1 fruit fly cellular context compared by ENCODE assay signal in genomic region chr3L:14303848-14304247, dm6.
A peak's percentile ranks its signal among the peaks of the same experiment; 100 is the strongest.
TF ChIP-seq lines count a peak whose summit lies in the region.

No protein-coding gene starts in this region.

TF ChIP-seq in whole organism, embryonic, 481 proteins besides CTCF, POLR2A, EP300 and RAD21 (continued from another document and continues in another):
- TF ChIP-seq CG1602 (GFP tag; optimal IDR thresholded peaks at IDR 0.05; lab: Kevin White, UChicago), result peak; percentile 96
- TF ChIP-seq CG4424 (GFP tag; optimal IDR thresholded peaks at IDR 0.05; lab: Kevin White, UChicago), result peak; percentile 97
- TF ChIP-seq dan (GFP tag; IDR thresholded peaks at IDR 0.05; lab: Robert Waterston, UW), result peak; percentile 97
- TF ChIP-seq Rfx (GFP tag; IDR thresholded peaks at IDR 0.05; lab: Robert Waterston, UW), result peak; percentile 79
- peak; percentile 90 for TF ChIP-seq CG11504 (tag; optimal IDR thresholded peaks at IDR 0.05; lab: Kevin White, UChicago)
- peak; percentile 90 for TF ChIP-seq Rx (GFP tag; IDR thresholded peaks at IDR 0.05; lab: Robert Waterston, UW)
- TF ChIP-seq Myb (GFP tag; optimal IDR thresholded peaks at IDR 0.05; lab: Kevin White, UChicago), result peak; percentile 75
- no peak for TF ChIP-seq CG13894 (tag; optimal IDR thresholded peaks at IDR 0.05; lab: Kevin White, UChicago)
- peak; percentile 64 for TF ChIP-seq CG3281 (GFP tag; optimal IDR thresholded peaks at IDR 0.05; lab: Kevin White, UChicago)
- peak; percentile 97 for TF ChIP-seq Chrac-16 (GFP tag; optimal IDR thresholded peaks at IDR 0.05; lab: Kevin White, UChicago)
- TF ChIP-seq grau (tag; optimal IDR thresholded peaks at IDR 0.05; lab: Kevin White, UChicago), result peak; percentile 100
- TF ChIP-seq Dll (GFP tag; IDR thresholded peaks at IDR 0.05; lab: Robert Waterston, UW; ENCODE audit: partially characterized antibody), result no peak
- TF ChIP-seq BtbVII (GFP tag; optimal IDR thresholded peaks at IDR 0.05; lab: Kevin White, UChicago), result peak; percentile 74
- peak; percentile 97 for TF ChIP-seq CG12219 (GFP tag; optimal IDR thresholded peaks at IDR 0.05; lab: Kevin White, UChicago)
- TF ChIP-seq Atf6 (GFP tag; IDR thresholded peaks at IDR 0.05; lab: Robert Waterston, UW), result peak; percentile 77; the same call in 1 of the 2 replicates
- peak; percentile 86 for TF ChIP-seq ro (GFP tag; IDR thresholded peaks at IDR 0.05; lab: Robert Waterston, UW)
- TF ChIP-seq NC2α (GFP tag; optimal IDR thresholded peaks at IDR 0.05; lab: Kevin White, UChicago), result peak; percentile 93
- no peak for TF ChIP-seq amos (GFP tag; IDR thresholded peaks at IDR 0.05; lab: Robert Waterston, UW; ENCODE audit: partially characterized antibody)
- no peak for TF ChIP-seq hb (GFP tag; IDR thresholded peaks at IDR 0.05; lab: Robert Waterston, UW; ENCODE audit: partially characterized antibody)
- peak; percentile 95 for TF ChIP-seq sim (GFP tag; IDR thresholded peaks at IDR 0.05; lab: Robert Waterston, UW)
- peak; percentile 97 for TF ChIP-seq Awh (GFP tag; IDR thresholded peaks at IDR 0.05; lab: Robert Waterston, UW)
- TF ChIP-seq CG3065 (GFP tag; optimal IDR thresholded peaks at IDR 0.05; lab: Kevin White, UChicago), result peak; percentile 92
- peak; percentile 87 for TF ChIP-seq CG17385 (GFP tag; optimal IDR thresholded peaks at IDR 0.05; lab: Kevin White, UChicago)
- TF ChIP-seq CG3847 (GFP tag; IDR thresholded peaks at IDR 0.05; lab: Robert Waterston, UW), result peak; percentile 79
- TF ChIP-seq Mes4 (GFP tag; optimal IDR thresholded peaks at IDR 0.05; lab: Kevin White, UChicago), result peak; percentile 94
- peak; percentile 71 for TF ChIP-seq emc (GFP tag; optimal IDR thresholded peaks at IDR 0.05; lab: Kevin White, UChicago)
- TF ChIP-seq fd64A (GFP tag; optimal IDR thresholded peaks at IDR 0.05; lab: Kevin White, UChicago), result peak; percentile 95
- peak; percentile 93 for TF ChIP-seq H2.0 (GFP tag; IDR thresholded peaks at IDR 0.05; lab: Robert Waterston, UW)
- TF ChIP-seq Dek (tag; optimal IDR thresholded peaks at IDR 0.05; lab: Kevin White, UChicago), result peak; percentile 66
- peak; percentile 84 for TF ChIP-seq CG12659 (GFP tag; optimal IDR thresholded peaks at IDR 0.05; lab: Kevin White, UChicago)
- TF ChIP-seq sisA (GFP tag; IDR thresholded peaks at IDR 0.05; lab: Robert Waterston, UW), result peak; percentile 95
- TF ChIP-seq CG7271 (tag; optimal IDR thresholded peaks at IDR 0.05; lab: Kevin White, UChicago), result peak; percentile 85
- peak; percentile 89 for TF ChIP-seq Sox100B (GFP tag; optimal IDR thresholded peaks at IDR 0.05; lab: Kevin White, UChicago)
- TF ChIP-seq ara (GFP tag; IDR thresholded peaks at IDR 0.05; lab: Robert Waterston, UW), result peak; percentile 98
- TF ChIP-seq Neu2 (GFP tag; optimal IDR thresholded peaks at IDR 0.05; lab: Kevin White, UChicago; ENCODE audit: borderline replicate concordance), result peak; percentile 74
- 0 out of 2 replicates have a peak, but pooled peaks have one; percentile 47 for TF ChIP-seq Doc2 (GFP tag; IDR thresholded peaks at IDR 0.05; lab: Robert Waterston, UW)
- TF ChIP-seq ind (GFP tag; optimal IDR thresholded peaks at IDR 0.05; lab: Kevin White, UChicago), result peak; percentile 92
- TF ChIP-seq Sox102F (GFP tag; optimal IDR thresholded peaks at IDR 0.05; lab: Kevin White, UChicago), result peak; percentile 92
- peak; percentile 94 for TF ChIP-seq CG10462 (GFP tag; optimal IDR thresholded peaks at IDR 0.05; lab: Kevin White, UChicago)
- peak; percentile 66 for TF ChIP-seq Fer2 (tag; optimal IDR thresholded peaks at IDR 0.05; lab: Kevin White, UChicago)
- peak; percentile 86 for TF ChIP-seq Bdp1 (GFP tag; optimal IDR thresholded peaks at IDR 0.05; lab: Kevin White, UChicago)
- TF ChIP-seq bsh (GFP tag; optimal IDR thresholded peaks at IDR 0.05; lab: Kevin White, UChicago), result peak; percentile 80 to 99
- peak; percentile 93 for TF ChIP-seq CG9609 (GFP tag; optimal IDR thresholded peaks at IDR 0.05; lab: Kevin White, UChicago)
- peak; percentile 72 for TF ChIP-seq CG9215 (GFP tag; IDR thresholded peaks at IDR 0.05; lab: Robert Waterston, UW)
- peak; percentile 83 for TF ChIP-seq Nf-YB (GFP tag; optimal IDR thresholded peaks at IDR 0.05; lab: Kevin White, UChicago)
- TF ChIP-seq toy (GFP tag; IDR thresholded peaks at IDR 0.05; lab: Robert Waterston, UW), result peak; percentile 56; the same call in 1 of the 2 replicates
- peak; percentile 85 for TF ChIP-seq CG18619 (GFP tag; optimal IDR thresholded peaks at IDR 0.05; lab: Kevin White, UChicago)
- peak; percentile 97 for TF ChIP-seq fd96Cb (tag; optimal IDR thresholded peaks at IDR 0.05; lab: Kevin White, UChicago)
- TF ChIP-seq Tbp (GFP tag; optimal IDR thresholded peaks at IDR 0.05; lab: Kevin White, UChicago), result no peak
- peak; percentile 88 for TF ChIP-seq CG12155 (GFP tag; optimal IDR thresholded peaks at IDR 0.05; lab: Kevin White, UChicago)
- TF ChIP-seq danr (GFP tag; IDR thresholded peaks at IDR 0.05; lab: Robert Waterston, UW), result peak; percentile 85
- peak; percentile 68 for TF ChIP-seq Hmr (GFP tag; optimal IDR thresholded peaks at IDR 0.05; lab: Kevin White, UChicago)
- TF ChIP-seq Blimp-1 (GFP tag; optimal IDR thresholded peaks at IDR 0.05; lab: Kevin White, UChicago), result peak; percentile 95
- peak; percentile 91 for TF ChIP-seq seq (GFP tag; IDR thresholded peaks at IDR 0.05; lab: Robert Waterston, UW)
- peak; percentile 97 for TF ChIP-seq Side (GFP tag; optimal IDR thresholded peaks at IDR 0.05; lab: Kevin White, UChicago)
- TF ChIP-seq Lpt (GFP tag; optimal IDR thresholded peaks at IDR 0.05; lab: Kevin White, UChicago), result no peak
- peak; percentile 90 for TF ChIP-seq CG32767 (GFP tag; IDR thresholded peaks at IDR 0.05; lab: Robert Waterston, UW)
- peak; percentile 87 for TF ChIP-seq CG7357 (GFP tag; IDR thresholded peaks at IDR 0.05; lab: Robert Waterston, UW)
- TF ChIP-seq mld (GFP tag; IDR thresholded peaks at IDR 0.05; lab: Robert Waterston, UW; ENCODE audit: partially characterized antibody), result no peak
- no peak for TF ChIP-seq ato (GFP tag; IDR thresholded peaks at IDR 0.05; lab: Robert Waterston, UW; ENCODE audit: partially characterized antibody)
- peak; percentile 91 for TF ChIP-seq kni (GFP tag; optimal IDR thresholded peaks at IDR 0.05; lab: Kevin White, UChicago)
- no peak for TF ChIP-seq CG7963 (GFP tag; IDR thresholded peaks at IDR 0.05; lab: Robert Waterston, UW; ENCODE audit: partially characterized antibody)
- TF ChIP-seq MBD-R2 (GFP tag; IDR thresholded peaks at IDR 0.05; lab: Robert Waterston, UW), result peak; percentile 67
- peak; percentile 95 for TF ChIP-seq Hsf (GFP tag; optimal IDR thresholded peaks at IDR 0.05; lab: Kevin White, UChicago)
- TF ChIP-seq slbo (GFP tag; IDR thresholded peaks at IDR 0.05; lab: Robert Waterston, UW), result peak; percentile 75
- TF ChIP-seq Hr39 (optimal IDR thresholded peaks at IDR 0.05; lab: Kevin White, UChicago), result no peak
- TF ChIP-seq chif (GFP tag; optimal IDR thresholded peaks at IDR 0.05; lab: Kevin White, UChicago), result peak; percentile 96 to 98
- TF ChIP-seq run (tag; optimal IDR thresholded peaks at IDR 0.05; lab: Kevin White, UChicago), result peak; percentile 83
- peak; percentile 97 for TF ChIP-seq CG8765 (GFP tag; IDR thresholded peaks at IDR 0.05; lab: Robert Waterston, UW)
- peak; percentile 92 for TF ChIP-seq ATbp (GFP tag; optimal IDR thresholded peaks at IDR 0.05; lab: Kevin White, UChicago)
- peak; percentile 84 for TF ChIP-seq Fer3 (tag; optimal IDR thresholded peaks at IDR 0.05; lab: Kevin White, UChicago)
- no peak for TF ChIP-seq Adf1 (GFP tag; IDR thresholded peaks at IDR 0.05; lab: Robert Waterston, UW)
- TF ChIP-seq trh (GFP tag; optimal IDR thresholded peaks at IDR 0.05; lab: Kevin White, UChicago), result peak; percentile 80
- peak; percentile 77 for TF ChIP-seq Oaz (GFP tag; IDR thresholded peaks at IDR 0.05; lab: Robert Waterston, UW)
- peak; percentile 85 for TF ChIP-seq CG14014 (GFP tag; IDR thresholded peaks at IDR 0.05; lab: Robert Waterston, UW)
- TF ChIP-seq CG31224 (GFP tag; IDR thresholded peaks at IDR 0.05; lab: Robert Waterston, UW), result peak; percentile 64
- TF ChIP-seq tgo (GFP tag; IDR thresholded peaks at IDR 0.05; lab: Robert Waterston, UW), result peak; percentile 89
- peak; percentile 96 for TF ChIP-seq oc (tag; optimal IDR thresholded peaks at IDR 0.05; lab: Kevin White, UChicago)
- TF ChIP-seq pita (GFP tag; optimal IDR thresholded peaks at IDR 0.05; lab: Kevin White, UChicago), result no peak
- peak; percentile 99 for TF ChIP-seq CG2202 (tag; optimal IDR thresholded peaks at IDR 0.05; lab: Kevin White, UChicago)
- peak; percentile 97 for TF ChIP-seq CG12391 (tag; optimal IDR thresholded peaks at IDR 0.05; lab: Kevin White, UChicago)
- TF ChIP-seq CG14667 (GFP tag; IDR thresholded peaks at IDR 0.05; lab: Robert Waterston, UW), result peak; percentile 93
- peak; percentile 97 for TF ChIP-seq Six4 (GFP tag; optimal IDR thresholded peaks at IDR 0.05; lab: Kevin White, UChicago)
- peak; percentile 56 for TF ChIP-seq Elba2 (GFP tag; optimal IDR thresholded peaks at IDR 0.05; lab: Kevin White, UChicago)
- peak; percentile 5 to 51 for TF ChIP-seq crp (GFP tag; optimal IDR thresholded peaks at IDR 0.05; lab: Kevin White, UChicago)
- peak; percentile 81 for TF ChIP-seq CG17612 (GFP tag; IDR thresholded peaks at IDR 0.05; lab: Robert Waterston, UW)
- TF ChIP-seq Hey (tag; optimal IDR thresholded peaks at IDR 0.05; lab: Kevin White, UChicago), result peak; percentile 73
- peak; percentile 76 for TF ChIP-seq CG11696 (GFP tag; IDR thresholded peaks at IDR 0.05; lab: Robert Waterston, UW)
- TF ChIP-seq dimm (GFP tag; IDR thresholded peaks at IDR 0.05; lab: Robert Waterston, UW), result peak; percentile 89
- TF ChIP-seq E2f2 (GFP tag; IDR thresholded peaks at IDR 0.05; lab: Robert Waterston, UW), result peak; percentile 77
- TF ChIP-seq CG9932 (GFP tag; IDR thresholded peaks at IDR 0.05; lab: Robert Waterston, UW), result no peak
- TF ChIP-seq CG31365 (tag; optimal IDR thresholded peaks at IDR 0.05; lab: Kevin White, UChicago), result peak; percentile 83
- peak; percentile 87 for TF ChIP-seq bcd (GFP tag; optimal IDR thresholded peaks at IDR 0.05; lab: Kevin White, UChicago)
- TF ChIP-seq Hand (GFP tag; optimal IDR thresholded peaks at IDR 0.05; lab: Kevin White, UChicago), result peak; percentile 53
- TF ChIP-seq HLH4C (GFP tag; IDR thresholded peaks at IDR 0.05; lab: Robert Waterston, UW; ENCODE audit: partially characterized antibody), result no peak
- TF ChIP-seq lab (GFP tag; optimal IDR thresholded peaks at IDR 0.05; lab: Kevin White, UChicago), result peak; percentile 86
- TF ChIP-seq B-H1 (GFP tag; IDR thresholded peaks at IDR 0.05; lab: Robert Waterston, UW), result peak; percentile 82
- peak; percentile 79 for TF ChIP-seq CG9437 (GFP tag; optimal IDR thresholded peaks at IDR 0.05; lab: Kevin White, UChicago)
- peak; percentile 29 for TF ChIP-seq CG6765 (GFP tag; optimal IDR thresholded peaks at IDR 0.05; lab: Kevin White, UChicago)
- TF ChIP-seq Dad (GFP tag; optimal IDR thresholded peaks at IDR 0.05; lab: Kevin White, UChicago), result peak; percentile 91
- peak; percentile 96 for TF ChIP-seq trem (tag; optimal IDR thresholded peaks at IDR 0.05; lab: Kevin White, UChicago)
- TF ChIP-seq Nf-YC (tag; optimal IDR thresholded peaks at IDR 0.05; lab: Kevin White, UChicago), result peak; percentile 51
- TF ChIP-seq CG18599 (GFP tag; optimal IDR thresholded peaks at IDR 0.05; lab: Kevin White, UChicago), result peak; percentile 90
- peak; percentile 98 for TF ChIP-seq CG10979 (tag; optimal IDR thresholded peaks at IDR 0.05; lab: Kevin White, UChicago)
- peak; percentile 83 for TF ChIP-seq eyg (GFP tag; optimal IDR thresholded peaks at IDR 0.05; lab: Kevin White, UChicago)
- TF ChIP-seq tup (GFP tag; optimal IDR thresholded peaks at IDR 0.05; lab: Kevin White, UChicago), result peak; percentile 87
- peak; percentile 95 for TF ChIP-seq CG6254 (GFP tag; optimal IDR thresholded peaks at IDR 0.05; lab: Kevin White, UChicago)
- peak; percentile 93 for TF ChIP-seq org-1 (GFP tag; optimal IDR thresholded peaks at IDR 0.05; lab: Kevin White, UChicago)
- peak; percentile 80 for TF ChIP-seq CG9817 (tag; optimal IDR thresholded peaks at IDR 0.05; lab: Kevin White, UChicago)
- TF ChIP-seq CG17361 (GFP tag; IDR thresholded peaks at IDR 0.05; lab: Robert Waterston, UW), result peak; percentile 94
- TF ChIP-seq CG2199 (GFP tag; IDR thresholded peaks at IDR 0.05; lab: Robert Waterston, UW), result peak; percentile 97
- peak; percentile 98 for TF ChIP-seq gsb-n (tag; optimal IDR thresholded peaks at IDR 0.05; lab: Kevin White, UChicago)
- TF ChIP-seq Ssrp (tag; optimal IDR thresholded peaks at IDR 0.05; lab: Kevin White, UChicago), result peak; percentile 95
- TF ChIP-seq dmrt11E (tag; optimal IDR thresholded peaks at IDR 0.05; lab: Kevin White, UChicago), result peak; percentile 99
- peak; percentile 95 for TF ChIP-seq CG9727 (GFP tag; optimal IDR thresholded peaks at IDR 0.05; lab: Kevin White, UChicago)
- TF ChIP-seq esg (GFP tag; conservative IDR thresholded peaks at IDR 0.05; lab: Robert Waterston, UW), result peak; percentile 90
- peak; percentile 90 for TF ChIP-seq disco-r (GFP tag; optimal IDR thresholded peaks at IDR 0.05; lab: Kevin White, UChicago)
- TF ChIP-seq ab (GFP tag; optimal IDR thresholded peaks at IDR 0.05; lab: Kevin White, UChicago), result peak; percentile 79
- peak; percentile 89 for TF ChIP-seq mam (GFP tag; optimal IDR thresholded peaks at IDR 0.05; lab: Kevin White, UChicago)
- peak; percentile 43 for TF ChIP-seq CG18011 (GFP tag; optimal IDR thresholded peaks at IDR 0.05; lab: Kevin White, UChicago)
- TF ChIP-seq CG12071 (GFP tag; optimal IDR thresholded peaks at IDR 0.05; lab: Kevin White, UChicago), result peak; percentile 91
- peak; percentile 91 for TF ChIP-seq CG3726 (GFP tag; IDR thresholded peaks at IDR 0.05; lab: Robert Waterston, UW)
- TF ChIP-seq Dp (GFP tag; optimal IDR thresholded peaks at IDR 0.05; lab: Kevin White, UChicago), result no peak
- peak; percentile 99 for TF ChIP-seq Xrp1 (GFP tag; IDR thresholded peaks at IDR 0.05; lab: Robert Waterston, UW)
- TF ChIP-seq hbn (GFP tag; IDR thresholded peaks at IDR 0.05; lab: Robert Waterston, UW; ENCODE audit: partially characterized antibody), result no peak
- peak; percentile 94 for TF ChIP-seq gt (GFP tag; IDR thresholded peaks at IDR 0.05; lab: Robert Waterston, UW)
- no peak for TF ChIP-seq tna (GFP tag; IDR thresholded peaks at IDR 0.05; lab: Robert Waterston, UW; ENCODE audit: partially characterized antibody)
- peak; percentile 90 for TF ChIP-seq dmrt99B (tag; optimal IDR thresholded peaks at IDR 0.05; lab: Kevin White, UChicago)
- TF ChIP-seq CG10209 (GFP tag; optimal IDR thresholded peaks at IDR 0.05; lab: Kevin White, UChicago), result peak; percentile 90
- TF ChIP-seq jing (GFP tag; optimal IDR thresholded peaks at IDR 0.05; lab: Kevin White, UChicago), result peak; percentile 95
- peak; percentile 88 for TF ChIP-seq da (GFP tag; optimal IDR thresholded peaks at IDR 0.05; lab: Kevin White, UChicago)
- TF ChIP-seq fru (optimal IDR thresholded peaks at IDR 0.05; lab: Kevin White, UChicago), result no peak
